Fruit fly (Drosophila melanogaster): ENCODE measurements around the gene Cht2.

- TF ChIP-seq Mnt (GFP tag; optimal IDR thresholded peaks at IDR 0.05): peak; percentile 48
- peak; percentile 25 for TF ChIP-seq CG14711 (tag; optimal IDR thresholded peaks at IDR 0.05)
- peak; percentile 17 for TF ChIP-seq CG11617 (GFP tag; optimal IDR thresholded peaks at IDR 0.05)
- no peak for TF ChIP-seq CG1620 (GFP tag; optimal IDR thresholded peaks at IDR 0.05)
- no peak for TF ChIP-seq Hr96 (GFP tag; optimal IDR thresholded peaks at IDR 0.05)
- no peak for TF ChIP-seq Crg-1 (GFP tag; optimal IDR thresholded peaks at IDR 0.05)
- TF ChIP-seq cic (GFP tag; optimal IDR thresholded peaks at IDR 0.05): peak; percentile 22
- no peak for TF ChIP-seq CG7101 (tag; optimal IDR thresholded peaks at IDR 0.05)
- no peak for TF ChIP-seq tj (GFP tag; optimal IDR thresholded peaks at IDR 0.05)
- TF ChIP-seq kay (GFP tag; ENCODE audit: borderline replicate concordance): no peak
- no peak for TF ChIP-seq cnc (optimal IDR thresholded peaks at IDR 0.05)
- TF ChIP-seq CG5204 (GFP tag; optimal IDR thresholded peaks at IDR 0.05): no peak
- no peak for TF ChIP-seq CG33017 (tag; optimal IDR thresholded peaks at IDR 0.05)
Measured at dm6 chr3L:1802802-1803201, 47.1 kb upstream of the Cht2 start, which contains the start of the genes JTBR and CG42676.
